Worm (Caenorhabditis elegans): Measurements from ENCODE around the gene W04G3.12.

The W04G3.12 gene

DNA sequence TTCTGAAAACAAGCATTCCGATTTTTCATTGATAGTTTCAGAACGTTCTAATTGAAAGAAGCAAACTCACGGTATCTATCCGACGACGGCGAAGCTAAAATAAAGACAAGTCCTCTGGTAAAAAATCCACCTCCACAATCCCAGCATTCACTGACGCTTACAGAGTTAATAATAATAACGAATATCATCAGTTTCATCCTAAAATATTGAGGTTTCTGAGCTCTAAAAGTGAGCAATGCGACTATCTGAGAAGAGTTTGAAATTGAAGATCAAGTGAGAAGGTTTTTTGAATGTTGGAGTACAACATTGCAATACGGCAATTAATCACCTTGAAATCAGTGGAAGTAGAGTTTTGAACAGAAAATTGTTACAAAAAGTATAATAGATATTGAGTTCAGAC is at the start of gene W04G3.12:
Gene W04G3.12 (minus strand): TSS at position 311 of the 400 bp plus-strand sequence.
- TF ChIP-seq daf-12 (tag; optimal IDR thresholded peaks at IDR 0.05) (no peak), nhr-11 (tag; optimal IDR thresholded peaks at IDR 0.05) (no peak), aly-2 (tag; optimal IDR thresholded peaks at IDR 0.05) (no peak), elt-2 (tag; optimal IDR thresholded peaks at IDR 0.05) (no peak)

DNA sequence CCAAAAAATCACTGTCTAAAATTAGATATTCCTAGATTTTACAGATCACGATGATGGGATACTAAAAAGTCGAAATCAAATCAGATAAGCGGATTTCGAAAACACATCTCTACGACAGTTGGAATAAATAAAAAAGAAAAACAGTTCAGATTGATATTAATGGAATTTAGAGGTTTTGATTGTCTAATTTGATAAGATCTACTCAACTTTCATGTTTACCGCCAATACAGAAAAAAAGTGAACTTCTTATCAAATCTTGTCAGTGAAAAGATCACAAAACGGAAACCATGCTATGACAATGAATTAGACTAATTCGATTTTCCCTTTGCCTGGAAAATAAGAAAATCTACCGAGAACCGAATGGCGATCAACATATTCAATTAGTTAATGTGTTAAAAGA is 49.7 kb upstream of the W04G3.12 start:
- no peak for TF ChIP-seq ceh-16 (tag; optimal IDR thresholded peaks at IDR 0.05)
- no peak for TF ChIP-seq nhr-67 (tag; optimal IDR thresholded peaks at IDR 0.05)
- no peak for TF ChIP-seq nhr-23 (tag; optimal IDR thresholded peaks at IDR 0.05)
- no peak for TF ChIP-seq egl-5 (tag; optimal IDR thresholded peaks at IDR 0.05)
- TF ChIP-seq lsy-12 (tag; optimal IDR thresholded peaks at IDR 0.05): no peak
- TF ChIP-seq skn-1 (tag; optimal IDR thresholded peaks at IDR 0.05): no peak
- no peak for TF ChIP-seq sea-2 (GFP tag; optimal IDR thresholded peaks at IDR 0.05)
- no peak for TF ChIP-seq aly-2 (tag; optimal IDR thresholded peaks at IDR 0.05)
- TF ChIP-seq mml-1 (tag; optimal IDR thresholded peaks at IDR 0.05): no peak
- TF ChIP-seq lin-15B (tag; optimal IDR thresholded peaks at IDR 0.05): no peak
- TF ChIP-seq tbx-2 (tag; optimal IDR thresholded peaks at IDR 0.05): no peak
- no peak for TF ChIP-seq ceh-9 (tag; optimal IDR thresholded peaks at IDR 0.05)
- TF ChIP-seq nhr-12 (tag; optimal IDR thresholded peaks at IDR 0.05): no peak
- no peak for TF ChIP-seq nhr-11 (tag; optimal IDR thresholded peaks at IDR 0.05)

DNA sequence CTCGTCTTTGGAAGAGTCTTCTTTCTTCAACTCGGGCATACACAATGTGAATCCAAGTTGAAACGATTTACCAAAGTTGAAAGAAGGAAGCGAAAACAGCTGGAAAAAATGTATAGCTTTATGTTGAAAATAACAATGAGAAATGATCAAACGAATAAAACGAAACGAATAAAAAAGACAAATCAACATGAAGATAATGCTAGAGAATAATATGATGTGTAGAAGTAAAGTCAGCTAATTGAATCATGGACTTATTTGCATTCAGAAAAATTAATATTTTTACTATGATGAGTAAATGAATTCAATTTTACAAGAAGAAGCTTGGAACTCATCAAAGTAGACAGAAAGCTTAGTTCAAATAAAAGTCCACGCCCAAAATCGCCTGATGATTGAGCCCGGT is 48.9 kb upstream of the W04G3.12 start, which contains the start of gene alr-1:
Gene alr-1 (minus strand): TSS at position 101 of the 400 bp plus-strand sequence.
- no peak for TF ChIP-seq eor-1 (tag; optimal IDR thresholded peaks at IDR 0.05)
- no peak for TF ChIP-seq jun-1 (tag; optimal IDR thresholded peaks at IDR 0.05)
- TF ChIP-seq sea-2 (GFP tag; optimal IDR thresholded peaks at IDR 0.05): no peak
- TF ChIP-seq pqm-1 (tag; optimal IDR thresholded peaks at IDR 0.05): no peak
- TF ChIP-seq ceh-16 (tag; optimal IDR thresholded peaks at IDR 0.05): no peak
- no peak for TF ChIP-seq mdl-1 (tag; optimal IDR thresholded peaks at IDR 0.05)
- TF ChIP-seq ZK546.5 (tag; optimal IDR thresholded peaks at IDR 0.05): no peak
- no peak for TF ChIP-seq nhr-11 (tag; optimal IDR thresholded peaks at IDR 0.05)
- no peak for TF ChIP-seq fkh-10 (GFP tag; optimal IDR thresholded peaks at IDR 0.05)
- TF ChIP-seq mml-1 (tag; optimal IDR thresholded peaks at IDR 0.05): no peak
- no peak for TF ChIP-seq elt-2 (tag; optimal IDR thresholded peaks at IDR 0.05)
- TF ChIP-seq nhr-28 (tag; optimal IDR thresholded peaks at IDR 0.05): no peak
- no peak for TF ChIP-seq ztf-11 (tag; optimal IDR thresholded peaks at IDR 0.05)
- TF ChIP-seq lsy-12 (tag; optimal IDR thresholded peaks at IDR 0.05): no peak
- no peak for TF ChIP-seq nhr-12 (tag; optimal IDR thresholded peaks at IDR 0.05)
- no peak for TF ChIP-seq nfya-1 (tag; optimal IDR thresholded peaks at IDR 0.05; ENCODE audit: insufficient read depth)
- TF ChIP-seq nhr-23 (tag; optimal IDR thresholded peaks at IDR 0.05): no peak
- TF ChIP-seq elt-3 (tag; optimal IDR thresholded peaks at IDR 0.05): no peak
- TF ChIP-seq nhr-25 (tag; optimal IDR thresholded peaks at IDR 0.05): no peak

DNA sequence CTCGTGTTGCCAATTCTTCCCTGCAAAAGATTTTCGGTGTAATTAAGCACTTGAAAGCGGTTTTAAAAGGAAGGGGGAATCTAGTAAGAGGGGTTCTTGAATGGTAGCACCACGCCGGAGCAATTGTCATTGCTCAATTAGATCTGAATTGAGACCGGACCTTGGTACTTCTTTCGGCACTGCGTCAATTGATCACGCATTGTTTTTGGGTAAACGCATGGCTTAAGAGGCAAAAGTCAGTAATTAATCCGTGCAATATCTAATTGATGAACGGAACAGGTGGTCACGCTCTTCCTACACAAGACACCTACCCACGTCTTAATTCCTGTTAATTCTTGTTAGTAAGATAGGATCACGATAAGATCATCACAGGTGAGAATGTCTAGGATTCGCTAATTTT is 47.4 kb upstream of the W04G3.12 start:
- TF ChIP-seq lsy-12 (tag; optimal IDR thresholded peaks at IDR 0.05): no peak
- TF ChIP-seq unc-39 (tag; optimal IDR thresholded peaks at IDR 0.05): no peak
- TF ChIP-seq nhr-76 (tag; optimal IDR thresholded peaks at IDR 0.05): no peak

DNA sequence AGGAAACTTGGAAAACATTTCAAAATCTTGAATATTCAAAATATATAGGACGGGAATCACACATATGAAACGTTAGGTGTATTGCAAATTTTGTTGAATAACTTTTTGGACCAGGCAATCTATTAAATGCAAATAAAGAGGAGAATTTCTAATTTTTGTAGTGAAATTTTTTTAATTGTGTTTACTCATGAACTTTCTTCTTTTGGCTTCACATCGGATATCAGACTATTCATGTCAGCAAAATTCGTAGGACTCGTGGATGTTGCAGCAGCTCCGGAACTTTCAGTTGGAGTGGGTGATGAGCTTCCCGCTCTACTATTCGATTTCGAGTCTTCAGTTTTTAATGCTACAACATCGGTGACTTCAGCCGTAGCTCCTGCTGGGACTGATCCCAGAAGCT is 45.8 kb upstream of the W04G3.12 start:
- TF ChIP-seq unc-62 (GFP tag; optimal IDR thresholded peaks at IDR 0.05) (no peak), nhr-76 (tag; optimal IDR thresholded peaks at IDR 0.05) (no peak), elt-3 (tag; optimal IDR thresholded peaks at IDR 0.05) (no peak), nhr-28 (tag; optimal IDR thresholded peaks at IDR 0.05) (no peak), snpc-4 (tag; optimal IDR thresholded peaks at IDR 0.05) (no peak), ceh-28 (tag; optimal IDR thresholded peaks at IDR 0.05) (no peak), mdl-1 (tag; optimal IDR thresholded peaks at IDR 0.05) (no peak), pha-4 (tag; optimal IDR thresholded peaks at IDR 0.05) (no peak), nhr-237 (tag; optimal IDR thresholded peaks at IDR 0.05) (no peak)

DNA sequence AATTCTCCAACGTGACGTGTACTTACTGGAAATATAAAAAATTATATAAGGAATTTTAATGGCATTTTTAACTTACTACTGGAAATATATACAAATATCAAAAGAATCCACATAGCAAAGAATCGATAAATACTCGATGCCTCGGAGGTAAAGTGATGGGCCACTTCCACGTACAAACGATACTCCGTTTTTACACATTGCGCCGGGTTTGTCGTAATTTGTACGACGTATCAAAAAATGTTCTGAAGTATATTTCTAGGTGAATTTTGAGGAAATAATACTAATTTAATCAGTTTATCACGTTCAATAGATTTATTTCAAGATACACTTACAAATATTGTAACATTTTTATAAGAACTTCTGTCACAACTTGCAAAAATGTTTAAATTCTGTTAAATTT is 44.2 kb upstream of the W04G3.12 start, which contains the start of gene R08B4.3:
Gene R08B4.3 (minus strand): TSS at position 198 of the 400 bp plus-strand sequence.
- no peak for TF ChIP-seq nhr-28 (tag; optimal IDR thresholded peaks at IDR 0.05)
- TF ChIP-seq fkh-2 (tag; optimal IDR thresholded peaks at IDR 0.05): no peak
- no peak for TF ChIP-seq ceh-82 (tag; optimal IDR thresholded peaks at IDR 0.05)
- no peak for TF ChIP-seq ztf-11 (tag; optimal IDR thresholded peaks at IDR 0.05)
- no peak for TF ChIP-seq ama-1 (optimal IDR thresholded peaks at IDR 0.05)
- no peak for TF ChIP-seq nhr-12 (tag; optimal IDR thresholded peaks at IDR 0.05)
- no peak for TF ChIP-seq lin-15B (tag; optimal IDR thresholded peaks at IDR 0.05)
- no peak for TF ChIP-seq mdl-1 (tag; optimal IDR thresholded peaks at IDR 0.05)
- TF ChIP-seq hmg-11 (tag; optimal IDR thresholded peaks at IDR 0.05): no peak
- TF ChIP-seq fos-1 (tag; optimal IDR thresholded peaks at IDR 0.05): no peak
- no peak for TF ChIP-seq tbx-2 (tag; optimal IDR thresholded peaks at IDR 0.05)
- no peak for TF ChIP-seq egl-27 (tag; optimal IDR thresholded peaks at IDR 0.05)
- TF ChIP-seq nhr-43 (tag; optimal IDR thresholded peaks at IDR 0.05; ENCODE audit: poor library complexity, severe bottlenecking): no peak

Measured in whole organism, L3 larva.